Fruit fly (Drosophila melanogaster) S2 (cell line): ENCODE measurements around the gene cype.

Source experiments
- CG8478 ChIP-seq: fragments of >200 bp; optimal IDR thresholded peaks from 2 replicates; lab custom pipeline; 2018
- CTCF ChIP-seq, 2 experiments: fragments of >200 bp; optimal IDR thresholded peaks; 2 replicates each; lab custom pipeline; 2018

DNA sequence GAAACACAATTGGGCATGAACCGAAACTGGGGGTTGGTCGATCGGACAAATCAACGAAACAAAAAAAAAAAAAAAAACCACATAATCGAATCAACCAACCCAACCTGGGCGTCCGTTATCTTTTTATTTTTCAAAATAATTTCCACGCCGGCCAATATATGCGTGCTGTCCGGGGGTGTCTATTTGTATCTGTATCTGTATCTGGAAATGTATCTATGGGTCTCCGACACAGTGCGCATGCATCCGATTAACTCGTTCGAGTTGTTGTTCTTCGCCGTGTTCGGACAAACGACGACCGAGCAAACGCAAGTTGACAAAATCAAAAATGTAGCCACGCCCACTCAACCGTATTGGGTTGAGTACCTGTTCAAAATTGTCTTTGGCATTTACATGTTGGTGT, 35.3 kb downstream of the cype start:
- TF ChIP-seq CTCF (optimal IDR thresholded peaks at IDR 0.05; lab: Kevin White, UChicago) (no peak), CG8478 (no peak)
